Fruit fly (Drosophila melanogaster): ENCODE measurements around the gene CG12091.

DNA sequence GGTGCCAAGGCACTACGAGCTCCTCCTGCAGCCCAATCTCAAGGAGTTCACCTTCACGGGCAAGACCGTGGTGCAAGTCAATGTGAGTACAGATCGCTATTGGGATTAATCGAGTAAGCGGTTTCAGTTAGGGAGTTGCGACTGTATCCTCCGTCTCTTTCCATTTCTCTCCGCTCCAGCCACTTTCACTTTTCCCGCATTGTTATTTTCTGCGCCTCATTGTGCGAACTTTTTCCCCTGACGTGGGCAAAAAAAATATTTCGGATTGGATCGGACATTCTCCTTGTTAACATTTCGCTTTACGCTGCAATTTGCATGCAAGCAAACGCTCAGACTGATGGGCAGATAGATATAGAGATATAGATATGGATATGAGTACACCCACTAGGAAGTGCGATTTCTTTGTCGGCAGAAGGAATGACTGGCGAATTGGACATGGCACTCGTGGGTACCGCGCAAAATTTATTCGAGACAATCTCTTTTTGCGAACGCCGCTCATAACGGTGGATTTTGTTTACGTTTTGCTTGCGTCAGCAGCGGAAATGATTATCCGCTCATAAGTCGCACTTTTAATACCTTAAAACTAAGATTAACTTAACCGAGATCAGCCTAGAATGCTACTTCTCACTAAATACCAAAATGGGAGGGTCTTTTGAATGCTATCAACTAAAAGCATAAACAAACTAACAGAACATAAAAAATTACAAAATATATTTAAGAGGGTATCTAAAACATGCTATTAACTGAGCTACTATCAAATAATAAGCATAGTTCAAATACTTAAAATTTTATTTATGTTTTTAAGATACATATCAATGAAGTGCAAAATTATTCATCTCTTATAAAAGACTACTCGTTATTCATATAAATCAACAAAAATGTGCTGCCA, 17.7 kb downstream of the CG12091 start:
- TF ChIP-seq woc (GFP tag; optimal IDR thresholded peaks at IDR 0.05) (no peak), GATAd (GFP tag; optimal IDR thresholded peaks at IDR 0.05) (no peak), Hr78 (GFP tag; optimal IDR thresholded peaks at IDR 0.05) (no peak), psq (GFP tag; optimal IDR thresholded peaks at IDR 0.05) (no peak), CG32264 (GFP tag; optimal IDR thresholded peaks at IDR 0.05) (no peak), N (GFP tag; optimal IDR thresholded peaks at IDR 0.05) (no peak), rgr (GFP tag; optimal IDR thresholded peaks at IDR 0.05) (no peak), Jra (GFP tag; optimal IDR thresholded peaks at IDR 0.05) (no peak)
